Worm (Caenorhabditis elegans) whole organism, midembryonic: Measurements from ENCODE around the gene gei-14.

Experiments used
- cog-1 ChIP-seq: sonication (generic microtip); optimal IDR thresholded peaks from 2 replicates; lab custom pipeline; 2016; ENCODE audit warnings: missing genetic modification characterization, missing compliant biosample characterization
- flt-1 ChIP-seq: fragments of 200-800 bp; sonication (Bioruptor generic); IDR thresholded peaks from 2 replicates; pipeline ENCODE4 v1.3.6; 2022; ENCODE audit warnings: missing genetic modification characterization, missing compliant biosample characterization
- klf-2 ChIP-seq: fragments of 200-800 bp; sonication (Bioruptor generic); conservative IDR thresholded peaks from 2 replicates; pipeline ENCODE4 v1.3.6; 2022; ENCODE audit warnings: missing genetic modification reagents, missing genetic modification characterization, missing compliant biosample characterization
- ref-1 ChIP-seq: fragments of 200-800 bp; sonication (Bioruptor generic); conservative IDR thresholded peaks from 2 replicates; pipeline ENCODE4 v1.3.6; 2022; ENCODE audit warnings: missing genetic modification reagents, missing genetic modification characterization, missing compliant biosample characterization
- tab-1 ChIP-seq: fragments of 200-800 bp; sonication (Bioruptor generic); IDR thresholded peaks from 2 replicates; pipeline ENCODE4 v1.3.6; 2022; ENCODE audit warnings: missing genetic modification characterization, missing compliant biosample characterization

ce11 chrII:8269855-8270647, 6.0 kb downstream of the gei-14 start, which contains the start of gene tdc-1:
- TF ChIP-seq tab-1 (GFP tag; lab: Robert Waterston, UW) (no peak), klf-2 (GFP tag; lab: Robert Waterston, UW) (no peak), flt-1 (GFP tag; lab: Robert Waterston, UW) (no peak), cog-1 (tag; lab: Kevin White, UChicago) (no peak), ref-1 (GFP tag; lab: Robert Waterston, UW) (no peak)
